Fruit fly (Drosophila melanogaster): Measurements from ENCODE around the gene brwl.

DNA sequence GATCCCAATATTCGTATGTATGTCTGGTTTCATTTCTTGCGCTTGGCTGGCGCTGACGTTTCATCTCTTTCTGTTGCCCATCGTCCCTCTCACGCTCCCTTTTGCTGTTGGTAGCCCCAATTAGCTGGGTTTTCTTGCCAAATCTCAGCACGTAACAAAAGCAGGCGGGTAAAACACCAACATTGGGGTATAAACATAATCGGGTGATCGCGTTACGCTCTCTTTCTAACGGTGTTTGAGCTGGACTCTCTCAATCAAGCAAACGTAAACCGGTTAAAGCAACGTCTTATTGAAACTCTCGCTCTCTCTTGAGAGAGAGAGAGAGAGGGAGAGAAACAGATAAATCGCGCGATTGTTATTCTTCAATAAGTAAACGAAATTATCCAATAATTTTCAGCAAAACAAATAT is 45.9 kb upstream of the brwl start:
- TF ChIP-seq CG9215 (GFP tag; IDR thresholded peaks at IDR 0.05) (no peak), fru (optimal IDR thresholded peaks at IDR 0.05) (no peak)
